Worm (Caenorhabditis elegans): ENCODE measurements around the gene ubc-15.
A peak's percentile ranks its signal among the peaks of the same experiment; 100 is the strongest.

Gene ubc-15

ce11 chrII:2854794-2855193 lies 58.6 kb downstream of the ubc-15 start:
- TF ChIP-seq cog-1 (tag; optimal IDR thresholded peaks at IDR 0.05), result no peak
- TF ChIP-seq ztf-29 (GFP tag; IDR thresholded peaks at IDR 0.05), result peak; percentile 34; the same call in 1 of the 2 replicates
- no peak for TF ChIP-seq T22C8.4 (GFP tag; IDR thresholded peaks at IDR 0.05)
- no peak for TF ChIP-seq med-1 (GFP tag; optimal IDR thresholded peaks at IDR 0.05; ENCODE audit: insufficient read depth)

ce11 chrII:2853767-2854166 lies 59.6 kb downstream of the ubc-15 start:
- TF ChIP-seq flt-1 (GFP tag; IDR thresholded peaks at IDR 0.05) (no peak), klf-2 (GFP tag; conservative IDR thresholded peaks at IDR 0.05) (no peak), ref-1 (GFP tag; conservative IDR thresholded peaks at IDR 0.05) (no peak), tab-1 (GFP tag; IDR thresholded peaks at IDR 0.05) (no peak), ztf-29 (GFP tag; IDR thresholded peaks at IDR 0.05) (no peak), ztf-23 (GFP tag; IDR thresholded peaks at IDR 0.05) (no peak), med-1 (GFP tag; optimal IDR thresholded peaks at IDR 0.05; ENCODE audit: insufficient read depth) (no peak), T22C8.4 (GFP tag; IDR thresholded peaks at IDR 0.05) (no peak), cog-1 (tag; optimal IDR thresholded peaks at IDR 0.05) (no peak)

ce11 chrII:2852493-2852892 lies 60.9 kb downstream of the ubc-15 start, which contains the start of gene ptc-3:
TSS of gene ptc-3 (minus strand) at chrII:2852593.
- TF ChIP-seq ztf-23 (GFP tag; IDR thresholded peaks at IDR 0.05), result no peak
- no peak for TF ChIP-seq T22C8.4 (GFP tag; IDR thresholded peaks at IDR 0.05)
- TF ChIP-seq cog-1 (tag; optimal IDR thresholded peaks at IDR 0.05), result no peak
- no peak for TF ChIP-seq klf-2 (GFP tag; conservative IDR thresholded peaks at IDR 0.05)
- TF ChIP-seq ztf-29 (GFP tag; IDR thresholded peaks at IDR 0.05), result no peak
